Worm (Caenorhabditis elegans) whole organism, L1 larva: ENCODE results near the gene C15H11.1.
A peak's percentile ranks its signal among the peaks of the same experiment; 100 is the strongest.

Experiments
- C34B4.2 ChIP-seq: sonication (generic microtip); optimal IDR thresholded peaks from 2 replicates; lab custom pipeline; 2017; ENCODE audit warnings: mild to moderate bottlenecking, missing genetic modification characterization, missing compliant biosample characterization
- F16B12.6 ChIP-seq: fragments of 150-350 bp; optimal IDR thresholded peaks from 2 replicates; lab custom pipeline; 2014; ENCODE audit warnings: missing biosample characterization, missing genetic modification characterization
- Y116A8C.19 ChIP-seq: sonication (generic microtip); optimal IDR thresholded peaks from 2 replicates; lab custom pipeline; 2016; ENCODE audit warnings: missing compliant biosample characterization, missing genetic modification characterization, borderline replicate concordance
- ama-1 ChIP-seq: fragments of 150-350 bp; optimal IDR thresholded peaks from 2 replicates; lab custom pipeline; 2014
- ceh-82 ChIP-seq, 3 experiments: fragments of 150-350 bp in 1 of 3; sonication (generic microtip) in 2 of 3; optimal IDR thresholded peaks; 2 replicates each; lab custom pipeline; 2014 to 2017; ENCODE audit warnings: missing biosample characterization in 3 of 3, missing genetic modification characterization in 3 of 3
- dpl-1 ChIP-seq, 3 experiments: fragments of 150-350 bp in 2 of 3; sonication (generic microtip) in 1 of 3; optimal IDR thresholded peaks; 2 replicates each; lab custom pipeline; 2014 to 2017; ENCODE audit warnings: missing biosample characterization in 3 of 3, missing genetic modification characterization in 3 of 3, missing genetic modification reagents in 3 of 3
- dsc-1 ChIP-seq: sonication (generic microtip); optimal IDR thresholded peaks from 2 replicates; lab custom pipeline; 2016; ENCODE audit warnings: mild to moderate bottlenecking, missing genetic modification characterization, missing compliant biosample characterization
- efl-1 ChIP-seq, 4 experiments: fragments of 150-350 bp; optimal IDR thresholded peaks in 3 of 4; peaks in 1 of 4; 1 replicate in 1 of 4; 2 replicates in 3 of 4; lab custom pipeline; 2014; ENCODE audit warnings: missing biosample characterization in 2 of 4, missing genetic modification characterization in 2 of 4, missing genetic modification reagents in 2 of 4
- egl-13 ChIP-seq: sonication (generic microtip); optimal IDR thresholded peaks from 2 replicates; lab custom pipeline; 2016; ENCODE audit warnings: missing genotype, missing genetic modification reagents, missing genetic modification characterization, missing compliant biosample characterization
- ets-5 ChIP-seq: fragments of 200-800 bp; sonication (Bioruptor generic); IDR thresholded peaks from 2 replicates; pipeline ENCODE4 v1.3.6; 2022; ENCODE audit warnings: missing genetic modification characterization, missing compliant biosample characterization
- fkh-10 ChIP-seq: sonication (generic microtip); optimal IDR thresholded peaks from 2 replicates; lab custom pipeline; 2017; ENCODE audit warnings: missing biosample characterization, missing genetic modification reagents, missing genetic modification characterization
- fkh-4 ChIP-seq: sonication (generic microtip); optimal IDR thresholded peaks from 2 replicates; lab custom pipeline; 2016; ENCODE audit warnings: missing compliant biosample characterization, missing genetic modification characterization, borderline replicate concordance
- fkh-8 ChIP-seq: sonication (generic microtip); optimal IDR thresholded peaks from 2 replicates; lab custom pipeline; 2016; ENCODE audit warnings: mild to moderate bottlenecking, missing genetic modification characterization, missing compliant biosample characterization
- fos-1 ChIP-seq: fragments of 150-350 bp; optimal IDR thresholded peaks from 2 replicates; lab custom pipeline; 2014; ENCODE audit warnings: missing biosample characterization, missing genetic modification characterization
- hlh-4 ChIP-seq: sonication (generic microtip); optimal IDR thresholded peaks from 2 replicates; lab custom pipeline; 2016; ENCODE audit warnings: mild to moderate bottlenecking, missing genetic modification characterization, missing compliant biosample characterization
- isw-1 ChIP-seq: fragments of 200-800 bp; sonication (Bioruptor generic); IDR thresholded peaks from 2 replicates; pipeline ENCODE4 v1.3.6; 2022; ENCODE audit warnings: missing genetic modification characterization, missing compliant biosample characterization
- jun-1 ChIP-seq: fragments of 150-350 bp; optimal IDR thresholded peaks from 2 replicates; lab custom pipeline; 2014; ENCODE audit warnings: missing biosample characterization, missing genetic modification reagents, missing genetic modification characterization
- lin-13 ChIP-seq: fragments of 150-350 bp; optimal IDR thresholded peaks from 2 replicates; lab custom pipeline; 2014; ENCODE audit warnings: missing biosample characterization, missing genetic modification reagents, missing genetic modification characterization
- lin-14 ChIP-seq: fragments of 200-800 bp; sonication (Bioruptor generic); optimal IDR thresholded peaks from 2 replicates; lab custom pipeline; 2018; ENCODE audit warnings: mild to moderate bottlenecking, missing genetic modification characterization, moderate library complexity, missing compliant biosample characterization
- lin-15B ChIP-seq: fragments of 150-350 bp; sonication (generic microtip); optimal IDR thresholded peaks from 3 replicates; lab custom pipeline; 2014; ENCODE audit warnings: missing biosample characterization, missing genetic modification characterization
- lin-35 ChIP-seq, 2 experiments: fragments of 150-350 bp; optimal IDR thresholded peaks; 2 replicates each; lab custom pipeline; 2014; ENCODE audit warnings: missing biosample characterization in 2 of 2, missing genetic modification characterization in 2 of 2, missing genetic modification reagents in 2 of 2
- lir-3 ChIP-seq: sonication (generic microtip); optimal IDR thresholded peaks from 2 replicates; lab custom pipeline; 2016; ENCODE audit warnings: mild to moderate bottlenecking, missing genetic modification characterization, moderate library complexity, missing compliant biosample characterization; ENCODE audit not compliant: poor library complexity
- mab-9 ChIP-seq: fragments of 200-800 bp; sonication (Bioruptor generic); IDR thresholded peaks from 2 replicates; pipeline ENCODE4 v1.3.6; 2022; ENCODE audit warnings: missing genetic modification reagents, missing genetic modification characterization, missing compliant biosample characterization
- mef-2 ChIP-seq: fragments of 150-350 bp; optimal IDR thresholded peaks from 2 replicates; lab custom pipeline; 2014; ENCODE audit warnings: missing biosample characterization, missing genetic modification characterization
- mep-1 ChIP-seq: fragments of 150-350 bp; optimal IDR thresholded peaks from 2 replicates; lab custom pipeline; 2014; ENCODE audit warnings: missing biosample characterization, missing genetic modification characterization
- nhr-11 ChIP-seq: fragments of 150-350 bp; optimal IDR thresholded peaks from 2 replicates; lab custom pipeline; 2014; ENCODE audit warnings: missing biosample characterization, missing genetic modification characterization
- nhr-20 ChIP-seq: sonication (generic microtip); optimal IDR thresholded peaks from 2 replicates; lab custom pipeline; 2016; ENCODE audit warnings: mild to moderate bottlenecking, missing genetic modification characterization, missing compliant biosample characterization
- nhr-237 ChIP-seq: fragments of 150-350 bp; optimal IDR thresholded peaks from 2 replicates; lab custom pipeline; 2014; ENCODE audit warnings: missing biosample characterization, missing genetic modification characterization
- nhr-28 ChIP-seq: fragments of 150-350 bp; optimal IDR thresholded peaks from 2 replicates; lab custom pipeline; 2014; ENCODE audit warnings: missing biosample characterization, missing genetic modification characterization
- nhr-47 ChIP-seq: sonication (generic microtip); optimal IDR thresholded peaks from 2 replicates; lab custom pipeline; 2016; ENCODE audit warnings: mild to moderate bottlenecking, missing genetic modification characterization, moderate library complexity, missing compliant biosample characterization
- nhr-71 ChIP-seq: sonication (generic microtip); optimal IDR thresholded peaks from 2 replicates; lab custom pipeline; 2016; ENCODE audit warnings: mild to moderate bottlenecking, missing genetic modification characterization, moderate library complexity, missing compliant biosample characterization
- nhr-76 ChIP-seq: sonication (generic microtip); optimal IDR thresholded peaks from 2 replicates; lab custom pipeline; 2017; ENCODE audit warnings: missing biosample characterization, missing genetic modification characterization
- nhr-90 ChIP-seq: sonication (generic microtip); optimal IDR thresholded peaks from 2 replicates; lab custom pipeline; 2016; ENCODE audit warnings: mild to moderate bottlenecking, missing genetic modification characterization, missing compliant biosample characterization; ENCODE audit not compliant: poor library complexity
- pag-3 ChIP-seq: sonication (generic microtip); optimal IDR thresholded peaks from 2 replicates; lab custom pipeline; 2017; ENCODE audit warnings: missing genetic modification characterization, mild to moderate bottlenecking, missing compliant biosample characterization, antibody characterized with exemption, borderline replicate concordance; ENCODE audit not compliant: insufficient read depth
- pax-3 ChIP-seq: fragments of 200-800 bp; sonication (Bioruptor generic); optimal IDR thresholded peaks from 2 replicates; lab custom pipeline; 2018; ENCODE audit warnings: mild to moderate bottlenecking, missing genetic modification characterization, moderate library complexity, missing compliant biosample characterization
- pqm-1 ChIP-seq: sonication (generic microtip); optimal IDR thresholded peaks from 3 replicates; lab custom pipeline; 2017; ENCODE audit warnings: missing biosample characterization, missing genetic modification characterization
- skn-1 ChIP-seq: fragments of 150-350 bp; optimal IDR thresholded peaks from 2 replicates; lab custom pipeline; 2014; ENCODE audit warnings: missing biosample characterization, missing genetic modification characterization
- snpc-4 ChIP-seq: fragments of 150-350 bp; optimal IDR thresholded peaks from 2 replicates; lab custom pipeline; 2014; ENCODE audit warnings: missing biosample characterization, missing genetic modification characterization
- snu-23 ChIP-seq: sonication (generic microtip); optimal IDR thresholded peaks from 2 replicates; lab custom pipeline; 2016; ENCODE audit warnings: missing genetic modification characterization, missing compliant biosample characterization
- sptf-1 ChIP-seq: fragments of 150-350 bp; optimal IDR thresholded peaks from 2 replicates; lab custom pipeline; 2014; ENCODE audit warnings: missing biosample characterization, missing genetic modification characterization
- swsn-7 ChIP-seq: sonication (generic microtip); optimal IDR thresholded peaks from 2 replicates; lab custom pipeline; 2016; ENCODE audit warnings: missing genetic modification characterization, missing compliant biosample characterization
- tbx-2 ChIP-seq: sonication (generic microtip); optimal IDR thresholded peaks from 2 replicates; lab custom pipeline; 2016; ENCODE audit warnings: missing genetic modification characterization, missing compliant biosample characterization
- unc-130 ChIP-seq: fragments of 150-350 bp; optimal IDR thresholded peaks from 2 replicates; lab custom pipeline; 2017; ENCODE audit warnings: missing biosample characterization, missing genetic modification characterization, inconsistent platforms
- unc-62 ChIP-seq: fragments of 150-350 bp; optimal IDR thresholded peaks from 2 replicates; lab custom pipeline; 2014; ENCODE audit warnings: missing biosample characterization, missing genetic modification reagents, missing genetic modification characterization
- vab-15 ChIP-seq: sonication (generic microtip); optimal IDR thresholded peaks from 2 replicates; lab custom pipeline; 2017; ENCODE audit warnings: missing genotype, mild to moderate bottlenecking, missing genetic modification characterization, missing compliant biosample characterization
- xbp-1 ChIP-seq: sonication (generic microtip); optimal IDR thresholded peaks from 2 replicates; lab custom pipeline; 2016; ENCODE audit warnings: missing genetic modification characterization, missing compliant biosample characterization
- zip-4 ChIP-seq: fragments of 200-800 bp; sonication (Bioruptor generic); optimal IDR thresholded peaks from 2 replicates; lab custom pipeline; 2018; ENCODE audit warnings: mild to moderate bottlenecking, missing genetic modification characterization, moderate library complexity, missing compliant biosample characterization
- ztf-11 ChIP-seq, 2 experiments: sonication (generic microtip); optimal IDR thresholded peaks; 2 replicates each; lab custom pipeline; 2016 to 2017; ENCODE audit warnings: missing genetic modification characterization in 2 of 2, missing biosample characterization in 1 of 2, missing compliant biosample characterization in 1 of 2

Gene C15H11.1

ce11 chrV:14423268-14423667 lies 29.7 kb downstream of the C15H11.1 start, which contains the start of gene rpoa-12 (continued):
- TF ChIP-seq isw-1 (GFP tag; lab: Robert Waterston, UW) = peak; percentile 32; the same call in 1 of the 2 replicates
- peak; percentile 37 to 51 (median 38) for TF ChIP-seq dpl-1 (GFP tag; optimal IDR thresholded peaks at IDR 0.05; lab: Kevin White, UChicago)
- peak; percentile 55 for TF ChIP-seq xbp-1
- TF ChIP-seq swsn-7 (tag; lab: Kevin White, UChicago) = peak; percentile 29
- peak; percentile 63 for TF ChIP-seq fkh-8 (tag; lab: Kevin White, UChicago)
- TF ChIP-seq dsc-1 (tag; lab: Kevin White, UChicago) = peak; percentile 42
- TF ChIP-seq snu-23 (GFP tag; lab: Kevin White, UChicago) = peak; percentile 57
- TF ChIP-seq nhr-237 (tag; lab: Kevin White, UChicago) = no peak
- TF ChIP-seq unc-62 (GFP tag; lab: Kevin White, UChicago) = no peak
- TF ChIP-seq Y116A8C.19 (tag; lab: Kevin White, UChicago) = no peak
- TF ChIP-seq nhr-47 (tag; lab: Kevin White, UChicago) = peak; percentile 67
- TF ChIP-seq efl-1 (optimal IDR thresholded peaks at IDR 0.05; lab: Kevin White, UChicago) = peak; percentile 52 to 58
- TF ChIP-seq efl-1 (GFP tag; optimal IDR thresholded peaks at IDR 0.05 in 1 of 2; lab: Kevin White, UChicago) = peak; percentile 50 to 78
- peak in 1 of 2 experiments; percentile 64 for TF ChIP-seq ztf-11 (tag; optimal IDR thresholded peaks at IDR 0.05; lab: Kevin White, UChicago)
- peak; percentile 31 for TF ChIP-seq lin-15B (tag; lab: Kevin White, UChicago)
- TF ChIP-seq unc-130 (tag; lab: Kevin White, UChicago) = peak; percentile 1
- TF ChIP-seq lir-3 (tag; lab: Kevin White, UChicago) = peak; percentile 68
- TF ChIP-seq pax-3 = peak; percentile 92
- TF ChIP-seq ceh-82 (tag; optimal IDR thresholded peaks at IDR 0.05; lab: Kevin White, UChicago) = peak in 1 of 3 experiments; percentile 24
- TF ChIP-seq ets-5 = no peak
- peak; percentile 62 for TF ChIP-seq nhr-71 (tag; lab: Kevin White, UChicago)
- TF ChIP-seq nhr-90 (tag; lab: Kevin White, UChicago) = peak; percentile 49
- TF ChIP-seq hlh-4 (tag; lab: Kevin White, UChicago) = no peak

ce11 chrV:14424958-14425492 lies 31.4 kb downstream of the C15H11.1 start, which contains the start of gene rrsr-1:
rrsr-1 (minus strand) TSS chrV:14425008.
- TF ChIP-seq pag-3 = no peak
- TF ChIP-seq nhr-20 (tag; lab: Kevin White, UChicago) = peak; percentile 47
- TF ChIP-seq dpl-1 (GFP tag; optimal IDR thresholded peaks at IDR 0.05; lab: Kevin White, UChicago) = peak; percentile 35 to 47 (median 41)
- no peak for TF ChIP-seq F16B12.6 (tag; lab: Kevin White, UChicago)
- peak; percentile 42 for TF ChIP-seq tbx-2 (tag; lab: Kevin White, UChicago)
- TF ChIP-seq snpc-4 (tag; lab: Kevin White, UChicago) = peak; percentile 57
- no peak for TF ChIP-seq pqm-1 (tag; lab: Kevin White, UChicago)
- no peak for TF ChIP-seq jun-1
- TF ChIP-seq nhr-76 (tag; lab: Kevin White, UChicago) = no peak
- TF ChIP-seq nhr-28 (tag; lab: Kevin White, UChicago) = no peak
- no peak for TF ChIP-seq vab-15 (tag; lab: Kevin White, UChicago)
- no peak for TF ChIP-seq lin-14
- peak; percentile 25 for TF ChIP-seq pax-3
- TF ChIP-seq mep-1 = no peak
- TF ChIP-seq mab-9 (GFP tag; lab: Robert Waterston, UW) = no peak
- peak; percentile 49 to 58 for TF ChIP-seq efl-1 (optimal IDR thresholded peaks at IDR 0.05; lab: Kevin White, UChicago)
- TF ChIP-seq efl-1 (GFP tag; optimal IDR thresholded peaks at IDR 0.05 in 1 of 2; lab: Kevin White, UChicago) = peak; percentile 32 to 96
- peak in 1 of 2 experiments; percentile 6 for TF ChIP-seq ztf-11 (tag; optimal IDR thresholded peaks at IDR 0.05; lab: Kevin White, UChicago)
- no peak for TF ChIP-seq mef-2 (tag; lab: Kevin White, UChicago)
- no peak for TF ChIP-seq ama-1 (lab: Kevin White, UChicago)
- no peak for TF ChIP-seq lin-15B (tag; lab: Kevin White, UChicago)
- no peak for TF ChIP-seq lin-13 (GFP tag; lab: Kevin White, UChicago)
- TF ChIP-seq xbp-1 = peak; percentile 49
- peak; percentile 2 for TF ChIP-seq nhr-11
- TF ChIP-seq fkh-4 = no peak
- TF ChIP-seq egl-13 = no peak
- TF ChIP-seq fos-1 (tag; lab: Kevin White, UChicago) = no peak
- TF ChIP-seq sptf-1 (tag; lab: Kevin White, UChicago) = no peak
- TF ChIP-seq C34B4.2 (tag; lab: Kevin White, UChicago) = no peak
- peak in 1 of 2 experiments; percentile 54 for TF ChIP-seq lin-35 (GFP tag; optimal IDR thresholded peaks at IDR 0.05; lab: Kevin White, UChicago)
- TF ChIP-seq zip-4 (GFP tag; lab: Kevin White, UChicago) = no peak
- peak; percentile 3; the same call in 1 of the 2 replicates for TF ChIP-seq isw-1 (GFP tag; lab: Robert Waterston, UW)
- TF ChIP-seq skn-1 = peak; percentile 74
- TF ChIP-seq fkh-10 (GFP tag; lab: Kevin White, UChicago) = no peak
